Fruit fly (Drosophila melanogaster): ENCODE data around the gene CG10962.
A peak's percentile ranks its signal among the peaks of the same experiment; 100 is the strongest.

CG10962 gene

dm6 chrX:8974203-8974602, at the start of gene CG10962:
Gene CG10962, minus strand, starts transcription at chrX:8974255.
- TF ChIP-seq noc (tag; optimal IDR thresholded peaks at IDR 0.05) = peak; percentile 81

DNA sequence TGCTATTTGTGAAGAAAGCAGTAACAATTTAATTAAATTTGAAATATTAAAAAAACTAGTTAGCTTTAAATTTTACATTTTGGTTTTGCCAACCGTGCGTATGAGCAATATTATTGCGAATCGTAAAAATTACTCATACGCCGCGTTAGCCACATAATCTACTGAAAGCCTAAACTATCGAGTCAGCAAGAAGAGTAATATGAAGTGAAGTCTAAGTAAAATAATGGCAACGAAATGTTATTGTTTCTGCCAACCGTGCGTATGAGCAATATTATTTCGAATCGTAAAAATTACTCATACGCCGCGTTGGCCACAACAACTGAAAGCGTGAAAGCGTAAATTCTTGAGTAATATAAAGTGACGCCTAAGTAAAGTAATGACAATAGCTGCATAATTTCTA, 46.0 kb upstream of the CG10962 start:
- TF ChIP-seq noc (tag; optimal IDR thresholded peaks at IDR 0.05) = no peak

DNA sequence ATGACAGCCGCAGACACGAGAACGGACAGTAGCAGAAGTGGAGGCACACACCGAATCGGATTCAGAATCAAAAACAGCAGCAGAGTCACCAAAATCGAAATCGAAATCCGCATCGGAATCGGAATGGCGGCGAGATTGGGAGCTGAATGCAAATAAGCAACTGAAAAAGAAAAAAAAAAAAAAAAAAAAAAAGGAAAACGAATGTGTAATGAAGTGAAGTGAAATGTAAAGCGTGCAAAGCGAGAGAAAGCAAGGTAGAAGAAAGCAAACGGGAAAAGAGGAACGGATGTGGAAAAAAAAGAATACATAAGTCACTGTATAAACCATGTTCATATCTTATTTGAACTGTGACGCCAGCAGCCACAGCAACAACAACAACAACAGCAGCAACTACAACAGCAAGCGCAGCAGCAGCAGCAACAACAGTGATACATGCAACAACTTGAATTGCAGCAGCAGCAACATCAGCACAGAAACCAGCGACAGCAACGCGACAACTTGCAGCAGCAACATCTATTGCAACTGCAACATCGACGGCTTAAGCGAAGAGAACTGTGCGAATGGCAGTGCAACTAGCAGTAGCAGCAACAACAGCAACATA, 39.4 kb upstream of the CG10962 start:
- TF ChIP-seq noc (tag; optimal IDR thresholded peaks at IDR 0.05) = no peak

- TF ChIP-seq noc (tag; optimal IDR thresholded peaks at IDR 0.05) = no peak
Measured at dm6 chrX:9012722-9013121, 38.7 kb upstream of the CG10962 start.

- TF ChIP-seq noc (tag; optimal IDR thresholded peaks at IDR 0.05) = no peak
Measured at dm6 chrX:9007215-9007614, 33.2 kb upstream of the CG10962 start.

DNA sequence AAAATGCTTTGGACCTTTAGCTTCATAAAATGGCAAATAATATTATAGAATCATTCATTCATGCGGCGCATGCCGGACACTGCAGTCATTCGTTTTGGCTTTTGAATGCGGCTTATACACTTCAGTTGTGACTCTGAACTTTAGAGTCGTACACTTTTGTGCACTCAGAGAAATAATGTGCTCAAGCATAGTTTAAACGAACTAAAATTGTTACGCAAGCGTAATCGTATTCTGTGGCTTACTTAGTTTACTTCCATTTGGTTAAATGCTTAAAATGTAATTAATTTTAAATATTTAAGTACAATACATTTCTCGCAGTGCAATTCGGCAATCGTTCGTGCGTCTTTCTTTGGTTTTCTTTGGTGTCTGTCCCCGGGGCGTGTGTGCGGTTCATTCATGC, 30.3 kb upstream of the CG10962 start:
- TF ChIP-seq noc (tag; optimal IDR thresholded peaks at IDR 0.05) = no peak

DNA sequence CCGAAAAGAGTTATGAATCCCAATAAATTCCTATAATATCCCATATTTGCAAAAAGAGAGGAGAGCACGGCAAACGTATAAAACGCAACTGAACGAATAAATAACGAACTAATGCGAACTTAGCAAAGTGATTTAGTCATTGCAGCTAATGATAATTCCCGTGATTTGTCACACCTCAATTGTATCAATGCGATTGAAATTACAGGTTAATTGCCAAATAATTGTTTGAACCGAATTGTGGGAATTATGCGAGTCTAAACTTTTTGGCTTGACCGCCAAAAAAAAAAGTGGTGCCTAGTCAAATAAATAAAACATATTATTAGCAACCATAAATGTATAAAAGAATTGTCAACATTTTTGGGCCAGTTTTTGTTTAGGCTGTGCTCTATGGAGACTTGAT, 10.3 kb upstream of the CG10962 start, which contains the start of gene CG12662:
Gene CG12662, minus strand, starts transcription at position 101 of the 400 bp plus-strand sequence.
- no peak for TF ChIP-seq noc (tag; optimal IDR thresholded peaks at IDR 0.05)

dm6 chrX:8973136-8973535, 919 bp downstream of the CG10962 start:
- peak; percentile 67 for TF ChIP-seq noc (tag; optimal IDR thresholded peaks at IDR 0.05)

DNA sequence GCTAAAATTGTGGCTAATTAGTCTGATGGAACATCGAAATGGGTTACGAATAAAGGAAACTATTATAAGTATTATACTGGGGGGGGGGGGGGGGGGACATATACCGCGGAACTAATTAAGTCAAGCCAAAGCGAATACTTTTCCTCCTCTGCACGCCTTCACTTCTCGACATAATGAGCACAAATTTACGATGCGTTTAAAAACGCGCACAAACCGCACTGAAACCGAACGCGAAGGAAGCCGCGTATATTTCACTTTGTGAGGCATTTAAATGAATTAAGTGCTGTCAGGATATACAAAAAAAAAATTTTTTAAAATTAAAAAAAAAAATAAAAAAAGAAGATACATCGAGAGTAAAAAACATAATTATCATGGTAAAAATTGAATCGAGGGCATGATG, 15.8 kb downstream of the CG10962 start:
- no peak for TF ChIP-seq noc (tag; optimal IDR thresholded peaks at IDR 0.05)

DNA sequence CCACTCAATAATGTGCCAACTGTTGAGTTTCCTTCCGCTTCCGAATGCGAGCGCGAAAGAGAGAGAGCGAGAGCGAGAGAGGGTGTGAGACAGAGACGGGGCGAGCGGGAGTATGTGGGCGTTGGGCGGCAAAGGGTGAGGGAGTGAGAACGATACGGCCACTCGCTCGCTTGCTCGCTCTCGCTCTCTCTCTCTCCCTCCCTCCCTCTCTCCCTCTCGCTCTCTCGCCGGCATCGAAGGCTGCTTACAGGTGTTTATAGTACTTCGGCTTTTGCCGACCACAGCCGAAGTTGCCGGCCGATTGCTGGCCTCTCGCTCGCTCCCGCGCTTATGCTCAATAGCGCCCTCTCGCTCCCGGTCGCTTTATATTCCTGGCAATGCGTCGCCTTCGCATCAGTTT, 49.3 kb downstream of the CG10962 start:
- no peak for TF ChIP-seq noc (tag; optimal IDR thresholded peaks at IDR 0.05)

dm6 chrX:8923587-8923986, 50.5 kb downstream of the CG10962 start, which contains the start of the genes CG12661 and CG43255:
Gene CG12661, minus strand, starts transcription at chrX:8923687.
Gene CG43255, plus strand, starts transcription at chrX:8923960.
- no peak for TF ChIP-seq noc (tag; optimal IDR thresholded peaks at IDR 0.05)

Data from whole organism, larva.